Fruit fly (Drosophila melanogaster): Measurements from ENCODE around the gene Diap1.
A peak's percentile ranks its signal among the peaks of the same experiment; 100 is the strongest.

The Diap1 gene

DNA sequence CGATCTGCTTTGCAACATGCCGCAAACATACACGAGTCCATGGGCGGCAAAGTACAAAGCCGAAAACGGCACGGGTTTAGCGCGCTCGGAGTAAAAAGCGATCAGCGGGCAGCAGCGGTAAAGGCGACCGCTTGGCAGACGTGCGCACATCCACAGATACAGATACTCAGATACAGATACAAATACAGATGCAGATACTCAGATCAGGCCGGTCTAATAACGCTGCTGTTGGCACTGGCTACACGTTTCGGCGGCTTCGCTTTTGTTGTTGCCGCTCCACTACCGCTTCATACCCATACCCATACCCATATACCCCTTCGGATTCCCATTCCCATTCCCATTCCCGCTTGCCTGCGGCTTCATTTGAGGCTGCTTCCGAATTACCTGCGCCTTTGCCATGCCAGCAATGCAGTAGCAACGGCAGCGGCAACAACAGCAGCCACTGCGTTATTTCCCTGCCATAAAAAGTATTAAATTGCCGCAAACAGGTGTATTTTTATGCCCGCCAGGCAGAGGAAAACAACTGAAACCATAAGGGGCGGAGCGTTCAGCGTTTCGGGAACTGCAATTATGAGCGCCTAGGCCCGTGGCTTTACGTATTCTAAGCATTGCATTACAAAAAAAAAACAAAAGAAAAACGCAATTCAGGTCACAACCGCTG, 25.7 kb downstream of the Diap1 start (continued):
- TF ChIP-seq pan (optimal IDR thresholded peaks at IDR 0.05), result peak in 1 of 2 experiments; percentile 59
- peak in 1 of 2 experiments; percentile 67 for TF ChIP-seq pan (GFP tag; optimal IDR thresholded peaks at IDR 0.05 in 1 of 2, IDR thresholded peaks at IDR 0.05 in 1 of 2)
- no peak for TF ChIP-seq run (tag; optimal IDR thresholded peaks at IDR 0.05)
- no peak for TF ChIP-seq phol (tag; optimal IDR thresholded peaks at IDR 0.05)
- no peak for TF ChIP-seq ro (GFP tag; IDR thresholded peaks at IDR 0.05)
- peak; percentile 32 for TF ChIP-seq HLHmδ (GFP tag; optimal IDR thresholded peaks at IDR 0.05)
- TF ChIP-seq CG30403 (GFP tag; optimal IDR thresholded peaks at IDR 0.05), result no peak
- 0 out of 3 replicates have a peak, but pooled peaks have one; percentile 45 for TF ChIP-seq CG6175 (GFP tag; IDR thresholded peaks at IDR 0.05)
- TF ChIP-seq psq (GFP tag; optimal IDR thresholded peaks at IDR 0.05), result no peak
- no peak for TF ChIP-seq CG7839 (tag; optimal IDR thresholded peaks at IDR 0.05)
- peak; percentile 24 for TF ChIP-seq oc (tag; optimal IDR thresholded peaks at IDR 0.05)
- 0 out of 2 replicates have a peak, but pooled peaks have one; percentile 17 for TF ChIP-seq sob (GFP tag; IDR thresholded peaks at IDR 0.05)
- peak; percentile 38 for TF ChIP-seq Kr (GFP tag; optimal IDR thresholded peaks at IDR 0.05)
- 0 out of 3 replicates have a peak, but pooled peaks have one; percentile 15 for TF ChIP-seq zfh1 (GFP tag; IDR thresholded peaks at IDR 0.05)
- TF ChIP-seq Jarid2 (GFP tag; optimal IDR thresholded peaks at IDR 0.05), result no peak

DNA sequence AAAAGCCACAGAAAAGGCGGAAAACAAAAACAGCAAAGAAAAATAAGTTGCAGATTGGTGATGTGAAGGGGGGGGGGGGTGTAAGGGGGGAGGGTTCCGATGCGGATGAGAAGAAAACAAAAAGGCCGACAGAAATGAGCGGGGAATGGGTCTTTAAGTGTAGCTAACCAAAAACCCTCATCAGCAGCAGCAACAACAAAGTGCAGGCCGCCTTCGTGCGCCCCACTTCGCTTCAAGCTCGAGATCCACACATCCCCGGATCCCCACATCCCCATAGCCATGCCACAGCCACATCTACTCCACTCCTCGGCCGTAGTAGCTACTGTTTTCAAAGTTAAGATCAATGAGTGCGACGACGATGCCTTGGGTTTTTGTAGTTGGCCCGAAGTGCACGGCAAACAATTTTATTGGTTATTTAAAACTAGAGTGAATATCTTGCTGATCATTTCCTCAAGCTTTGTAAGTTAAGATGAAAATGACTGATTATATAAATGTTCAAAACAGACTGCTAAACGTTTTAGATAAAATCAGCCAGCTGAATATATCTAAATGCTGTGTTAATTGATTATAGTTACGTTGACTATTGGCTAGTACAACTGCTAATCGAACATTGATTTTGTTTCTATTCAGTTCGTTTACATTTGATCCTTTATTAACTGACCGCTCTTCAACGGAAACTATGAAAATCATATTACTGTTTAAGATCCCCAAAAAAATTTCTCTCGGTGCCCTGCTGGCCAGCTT, 26.4 kb downstream of the Diap1 start:
- TF ChIP-seq CG3726 (GFP tag; IDR thresholded peaks at IDR 0.05) (no peak), seq (GFP tag; IDR thresholded peaks at IDR 0.05) (no peak), Sox100B (GFP tag; optimal IDR thresholded peaks at IDR 0.05) (peak; percentile 31), dan (GFP tag; IDR thresholded peaks at IDR 0.05) (no peak), Sry-δ (GFP tag; optimal IDR thresholded peaks at IDR 0.05) (no peak), CG4617 (GFP tag; optimal IDR thresholded peaks at IDR 0.05; ENCODE audit: borderline replicate concordance) (no peak), CG1603 (tag; optimal IDR thresholded peaks at IDR 0.05) (peak; percentile 13), mirr (GFP tag; optimal IDR thresholded peaks at IDR 0.05) (no peak), TFAM (GFP tag; optimal IDR thresholded peaks at IDR 0.05) (no peak), CG18011 (GFP tag; optimal IDR thresholded peaks at IDR 0.05) (no peak), ranshi (GFP tag; IDR thresholded peaks at IDR 0.05) (no peak), odd (GFP tag; optimal IDR thresholded peaks at IDR 0.05) (no peak), Aef1 (GFP tag; IDR thresholded peaks at IDR 0.05) (no peak), CG17361 (GFP tag; IDR thresholded peaks at IDR 0.05) (peak; percentile 56), exex (tag; optimal IDR thresholded peaks at IDR 0.05) (no peak), CG7839 (tag; optimal IDR thresholded peaks at IDR 0.05) (peak; percentile 3), pnt (GFP tag; optimal IDR thresholded peaks at IDR 0.05) (no peak), CG2116 (GFP tag; optimal IDR thresholded peaks at IDR 0.05) (no peak), tll (GFP tag; optimal IDR thresholded peaks at IDR 0.05) (no peak), CG11093 (GFP tag; IDR thresholded peaks at IDR 0.05) (no peak), Ada2b (GFP tag; IDR thresholded peaks at IDR 0.05) (no peak), CG5953 (GFP tag; IDR thresholded peaks at IDR 0.05) (no peak), Myb (GFP tag; optimal IDR thresholded peaks at IDR 0.05) (peak; percentile 13), CG14710 (tag; optimal IDR thresholded peaks at IDR 0.05) (peak; percentile 23), nmo (GFP tag; optimal IDR thresholded peaks at IDR 0.05) (peak; percentile 35), ap (GFP tag; IDR thresholded peaks at IDR 0.05) (no peak), YL-1 (GFP tag; optimal IDR thresholded peaks at IDR 0.05) (no peak), CG32532 (GFP tag; IDR thresholded peaks at IDR 0.05) (no peak), gem (tag; optimal IDR thresholded peaks at IDR 0.05) (peak; percentile 46), trh (GFP tag; optimal IDR thresholded peaks at IDR 0.05) (no peak), CG11560 (tag; IDR thresholded peaks at IDR 0.05) (no peak), Nf-YA (GFP tag; IDR thresholded peaks at IDR 0.05) (no peak), Blimp-1 (GFP tag; optimal IDR thresholded peaks at IDR 0.05) (peak; percentile 27), ATbp (GFP tag; optimal IDR thresholded peaks at IDR 0.05) (no peak)
